Fruit fly (Drosophila melanogaster): ENCODE data around the gene CG4582.

Gene CG4582

dm6 chr3R:25532406-25533225 is 50.4 kb downstream of the CG4582 start (continued):
- TF ChIP-seq al (GFP tag; IDR thresholded peaks at IDR 0.05) (no peak), ci (GFP tag; IDR thresholded peaks at IDR 0.05) (0 out of 3 replicates have a peak, but pooled peaks have one; percentile 5), slp2 (GFP tag; optimal IDR thresholded peaks at IDR 0.05) (no peak), CG14710 (tag; optimal IDR thresholded peaks at IDR 0.05) (peak; percentile 15), Hr51 (GFP tag; optimal IDR thresholded peaks at IDR 0.05) (peak in 1 of 2 experiments; percentile 36), CG13894 (tag; optimal IDR thresholded peaks at IDR 0.05) (peak; percentile 88), CG12071 (GFP tag; optimal IDR thresholded peaks at IDR 0.05) (no peak), dysf (GFP tag; IDR thresholded peaks at IDR 0.05) (0 out of 3 replicates have a peak, but pooled peaks have one; percentile 28), Doc2 (GFP tag; IDR thresholded peaks at IDR 0.05) (no peak), lilli (GFP tag; optimal IDR thresholded peaks at IDR 0.05) (no peak), CG30403 (GFP tag; optimal IDR thresholded peaks at IDR 0.05) (peak; percentile 20), lbe (GFP tag; optimal IDR thresholded peaks at IDR 0.05) (no peak), CG6854 (GFP tag; optimal IDR thresholded peaks at IDR 0.05) (no peak), Hmx (GFP tag; optimal IDR thresholded peaks at IDR 0.05) (no peak), CG9727 (GFP tag; optimal IDR thresholded peaks at IDR 0.05) (no peak), bab2 (GFP tag; optimal IDR thresholded peaks at IDR 0.05) (no peak), CG8388 (GFP tag; optimal IDR thresholded peaks at IDR 0.05) (no peak), Sox100B (GFP tag; optimal IDR thresholded peaks at IDR 0.05) (peak; percentile 31), fd102C (GFP tag; optimal IDR thresholded peaks at IDR 0.05) (no peak), yki (optimal IDR thresholded peaks at IDR 0.05) (no peak), chm (GFP tag; IDR thresholded peaks at IDR 0.05) (no peak), repo (GFP tag; optimal IDR thresholded peaks at IDR 0.05) (no peak), sd (tag; optimal IDR thresholded peaks at IDR 0.05) (peak; percentile 34), CG7839 (tag; optimal IDR thresholded peaks at IDR 0.05) (peak; percentile 42), hbn (GFP tag; IDR thresholded peaks at IDR 0.05; ENCODE audit: partially characterized antibody) (no peak), Rfx (GFP tag; IDR thresholded peaks at IDR 0.05) (peak; percentile 26; the same call in 1 of the 2 replicates), lola (GFP tag; optimal IDR thresholded peaks at IDR 0.05) (peak in 1 of 3 experiments; percentile 43), nmo (GFP tag; optimal IDR thresholded peaks at IDR 0.05) (peak; percentile 30), CG17612 (GFP tag; IDR thresholded peaks at IDR 0.05) (no peak), pum (GFP tag; optimal IDR thresholded peaks at IDR 0.05) (no peak), Spps (tag; optimal IDR thresholded peaks at IDR 0.05) (no peak), pros (GFP tag; optimal IDR thresholded peaks at IDR 0.05) (no peak), phol (tag; optimal IDR thresholded peaks at IDR 0.05) (no peak), CG32772 (GFP tag; IDR thresholded peaks at IDR 0.05) (no peak), sima (GFP tag; optimal IDR thresholded peaks at IDR 0.05) (no peak), Jarid2 (GFP tag; optimal IDR thresholded peaks at IDR 0.05) (no peak), CG2129 (GFP tag; IDR thresholded peaks at IDR 0.05; ENCODE audit: partially characterized antibody) (no peak), H2.0 (GFP tag; IDR thresholded peaks at IDR 0.05) (no peak), CG33557 (GFP tag; optimal IDR thresholded peaks at IDR 0.05) (no peak), tll (GFP tag; optimal IDR thresholded peaks at IDR 0.05) (no peak), caup (GFP tag; optimal IDR thresholded peaks at IDR 0.05; ENCODE audit: severe bottlenecking) (no peak), CG14014 (GFP tag; IDR thresholded peaks at IDR 0.05) (no peak), sna (GFP tag; IDR thresholded peaks at IDR 0.05; ENCODE audit: partially characterized antibody) (no peak), gsb-n (tag; optimal IDR thresholded peaks at IDR 0.05) (no peak), CG7357 (GFP tag; IDR thresholded peaks at IDR 0.05) (no peak), CG12104 (GFP tag; optimal IDR thresholded peaks at IDR 0.05) (no peak), CG10267 (tag; optimal IDR thresholded peaks at IDR 0.05) (peak; percentile 11), Kr (GFP tag; optimal IDR thresholded peaks at IDR 0.05) (no peak)
